Worm (Caenorhabditis elegans) whole organism, mixed stage, embryonic: ENCODE measurements around the gene ZK1010.8.

Experiments
- bed-3 ChIP-seq: fragments of 200-800 bp; sonication (Bioruptor generic); optimal IDR thresholded peaks from 3 replicates; lab custom pipeline; 2018; ENCODE audit warnings: mild to moderate bottlenecking, missing genetic modification characterization, moderate library complexity, missing compliant biosample characterization
- drap-1 ChIP-seq: fragments of 200-800 bp; sonication (Bioruptor generic); optimal IDR thresholded peaks from 3 replicates; lab custom pipeline; 2018; ENCODE audit warnings: mild to moderate bottlenecking, missing genetic modification characterization, missing compliant biosample characterization

ce11 chrIII:12977559-12977958, 22.9 kb downstream of the ZK1010.8 start, which contains the start of gene ZK1010.2:
- TF ChIP-seq drap-1 (GFP tag; lab: Kevin White, UChicago) (no peak), bed-3 (GFP tag; lab: Kevin White, UChicago) (no peak)
